Fruit fly (Drosophila melanogaster) whole organism, embryonic: ENCODE measurements around the gene CG4382.
A peak's percentile ranks its signal among the peaks of the same experiment; 100 is the strongest.

ENCODE experiments used
- Asciz ChIP-seq: fragments of 200-800 bp; sonication (Bioruptor generic); optimal IDR thresholded peaks from 2 replicates; lab custom pipeline; 2017; ENCODE audit warnings: missing biosample characterization, mild to moderate bottlenecking, missing genetic modification characterization, missing genetic modification reagents
- BtbVII ChIP-seq: fragments of 200-800 bp; sonication (Bioruptor generic); optimal IDR thresholded peaks from 3 replicates; lab custom pipeline; 2017; ENCODE audit warnings: missing biosample characterization, mild to moderate bottlenecking, missing genetic modification characterization
- CG10267 ChIP-seq: fragments of 200-800 bp; sonication (Bioruptor generic); optimal IDR thresholded peaks from 2 replicates; lab custom pipeline; 2018; ENCODE audit warnings: missing biosample characterization, mild to moderate bottlenecking, missing genetic modification characterization, moderate library complexity
- CG10543 ChIP-seq: fragments of 200-800 bp; sonication (Bioruptor generic); optimal IDR thresholded peaks from 3 replicates; lab custom pipeline; 2017; ENCODE audit warnings: missing biosample characterization, mild to moderate bottlenecking, missing genetic modification characterization, moderate library complexity
- CG10654 ChIP-seq: fragments of 200-800 bp; sonication (Bioruptor generic); optimal IDR thresholded peaks from 2 replicates; lab custom pipeline; 2016; ENCODE audit warnings: missing biosample characterization, missing genetic modification characterization
- CG11247 ChIP-seq: fragments of 200-800 bp; sonication (Bioruptor generic); IDR thresholded peaks from 2 replicates; pipeline ENCODE4 v1.3.6; 2022; ENCODE audit warnings: missing biosample characterization, missing genetic modification characterization
- CG11456 ChIP-seq: fragments of 200-800 bp; sonication (Bioruptor generic); IDR thresholded peaks from 3 replicates; pipeline ENCODE4 v1.3.6; 2022; ENCODE audit warnings: missing biosample characterization, missing genetic modification characterization
- CG13123 ChIP-seq: fragments of 200-800 bp; sonication (Bioruptor generic); optimal IDR thresholded peaks from 2 replicates; lab custom pipeline; 2016; ENCODE audit warnings: missing biosample characterization, missing genetic modification characterization
- CG14014 ChIP-seq: fragments of 200-800 bp; sonication (Bioruptor generic); IDR thresholded peaks from 2 replicates; pipeline ENCODE4 v1.3.6; 2022; ENCODE audit warnings: missing biosample characterization, missing genetic modification characterization
- CG17912 ChIP-seq: fragments of 200-800 bp; sonication (Bioruptor generic); optimal IDR thresholded peaks from 2 replicates; lab custom pipeline; 2018; ENCODE audit warnings: missing biosample characterization, mild to moderate bottlenecking, missing genetic modification characterization
- CG2120 ChIP-seq: fragments of 200-800 bp; sonication (Bioruptor generic); optimal IDR thresholded peaks from 3 replicates; lab custom pipeline; 2016; ENCODE audit warnings: missing biosample characterization, missing genetic modification characterization
- CG2129 ChIP-seq: fragments of 200-800 bp; sonication (Bioruptor generic); IDR thresholded peaks from 2 replicates; pipeline ENCODE4 v1.3.6; 2022; ENCODE audit warnings: missing biosample characterization, missing genetic modification characterization; ENCODE audit not compliant: partially characterized antibody
- CG2678 ChIP-seq: fragments of 200-800 bp; sonication (Bioruptor generic); optimal IDR thresholded peaks from 3 replicates; lab custom pipeline; 2019; ENCODE audit warnings: missing biosample characterization, mild to moderate bottlenecking, missing genetic modification characterization, moderate library complexity
- CG34224 ChIP-seq: fragments of 200-800 bp; sonication (Bioruptor generic); IDR thresholded peaks from 3 replicates; pipeline ENCODE4 v1.3.6; 2022; ENCODE audit warnings: missing biosample characterization, missing genetic modification characterization; ENCODE audit not compliant: partially characterized antibody
- CG4328 ChIP-seq: fragments of 200-800 bp; sonication (Bioruptor generic); optimal IDR thresholded peaks from 3 replicates; lab custom pipeline; 2017; ENCODE audit warnings: missing biosample characterization, missing genetic modification reagents, missing genetic modification characterization
- CG7556 ChIP-seq: fragments of 200-800 bp; sonication (Bioruptor generic); optimal IDR thresholded peaks from 2 replicates; lab custom pipeline; 2017; ENCODE audit warnings: missing biosample characterization, mild to moderate bottlenecking, missing genetic modification characterization
- Dad ChIP-seq: fragments of 200-800 bp; sonication (Bioruptor generic); optimal IDR thresholded peaks from 3 replicates; lab custom pipeline; 2016; ENCODE audit warnings: missing biosample characterization, missing genetic modification characterization
- Doc3 ChIP-seq: fragments of 200-800 bp; sonication (Bioruptor generic); IDR thresholded peaks from 3 replicates; pipeline ENCODE4 v1.3.6; 2022; ENCODE audit warnings: missing biosample characterization, missing genetic modification characterization; ENCODE audit not compliant: partially characterized antibody
- Drgx ChIP-seq: fragments of 200-800 bp; sonication (Bioruptor generic); IDR thresholded peaks from 2 replicates; pipeline ENCODE4 v1.3.6; 2022; ENCODE audit warnings: missing biosample characterization, missing genetic modification characterization
- Hmx ChIP-seq: fragments of 200-800 bp; sonication (Bioruptor generic); optimal IDR thresholded peaks from 2 replicates; lab custom pipeline; 2016; ENCODE audit warnings: missing biosample characterization, missing genetic modification characterization
- Hr78 ChIP-seq, 2 experiments: fragments of 200-800 bp in 1 of 2; fragments of >200 bp in 1 of 2; sonication (Bioruptor generic) in 1 of 2; optimal IDR thresholded peaks; 2 replicates each; lab custom pipeline; 2017 to 2019; ENCODE audit warnings: missing biosample characterization in 2 of 2, missing genetic modification characterization in 2 of 2, mild to moderate bottlenecking in 1 of 2, moderate library complexity in 1 of 2
- Mrtf ChIP-seq: fragments of 200-800 bp; sonication (Bioruptor generic); IDR thresholded peaks from 3 replicates; pipeline ENCODE4 v1.3.6; 2022; ENCODE audit warnings: missing biosample characterization, missing genetic modification characterization
- Rx ChIP-seq: fragments of 200-800 bp; sonication (Bioruptor generic); IDR thresholded peaks from 2 replicates; pipeline ENCODE4 v1.3.6; 2022; ENCODE audit warnings: missing biosample characterization, missing genetic modification characterization
- Sin3A ChIP-seq: fragments of >200 bp; optimal IDR thresholded peaks from 2 replicates; lab custom pipeline; 2018
- Usf ChIP-seq: fragments of 200-800 bp; sonication (Bioruptor generic); optimal IDR thresholded peaks from 2 replicates; lab custom pipeline; 2017; ENCODE audit warnings: missing genotype, missing biosample characterization, missing genetic modification characterization
- al ChIP-seq: fragments of 200-800 bp; sonication (Bioruptor generic); IDR thresholded peaks from 2 replicates; pipeline ENCODE4 v1.3.6; 2022; ENCODE audit warnings: missing biosample characterization, missing genetic modification characterization
- amos ChIP-seq: fragments of 200-800 bp; sonication (Bioruptor generic); IDR thresholded peaks from 2 replicates; pipeline ENCODE4 v1.3.6; 2022; ENCODE audit warnings: missing biosample characterization, missing genetic modification characterization; ENCODE audit not compliant: partially characterized antibody
- ara ChIP-seq: fragments of 200-800 bp; sonication (Bioruptor generic); IDR thresholded peaks from 2 replicates; pipeline ENCODE4 v1.3.6; 2022; ENCODE audit warnings: missing biosample characterization, missing genetic modification characterization
- chn ChIP-seq: fragments of 200-800 bp; sonication (Bioruptor generic); optimal IDR thresholded peaks from 2 replicates; lab custom pipeline; 2016; ENCODE audit warnings: missing biosample characterization, missing genetic modification characterization
- dati ChIP-seq: fragments of 200-800 bp; sonication (Bioruptor generic); IDR thresholded peaks from 2 replicates; pipeline ENCODE4 v1.3.6; 2022; ENCODE audit warnings: missing biosample characterization, missing genetic modification characterization
- dmrt11E ChIP-seq: fragments of 200-800 bp; sonication (Bioruptor generic); optimal IDR thresholded peaks from 3 replicates; lab custom pipeline; 2018; ENCODE audit warnings: missing biosample characterization, mild to moderate bottlenecking, missing genetic modification characterization, moderate library complexity
- emc ChIP-seq: fragments of 200-800 bp; sonication (Bioruptor generic); optimal IDR thresholded peaks from 2 replicates; lab custom pipeline; 2016; ENCODE audit warnings: missing biosample characterization, missing genetic modification characterization
- en ChIP-seq: fragments of 200-800 bp; sonication (Bioruptor generic); optimal IDR thresholded peaks from 2 replicates; lab custom pipeline; 2016; ENCODE audit warnings: missing biosample characterization, missing genetic modification characterization
- grau ChIP-seq: fragments of 200-800 bp; optimal IDR thresholded peaks from 3 replicates; lab custom pipeline; 2019; ENCODE audit warnings: missing biosample characterization, mild to moderate bottlenecking, missing genetic modification characterization, moderate library complexity
- gsb-n ChIP-seq: fragments of 200-800 bp; sonication (Bioruptor generic); optimal IDR thresholded peaks from 3 replicates; lab custom pipeline; 2018; ENCODE audit warnings: missing biosample characterization, mild to moderate bottlenecking, missing genetic modification characterization
- ham ChIP-seq: fragments of 200-800 bp; sonication (Bioruptor generic); IDR thresholded peaks from 2 replicates; pipeline ENCODE4 v1.3.6; 2022; ENCODE audit warnings: missing biosample characterization, missing genetic modification characterization
- hbn ChIP-seq: fragments of 200-800 bp; sonication (Bioruptor generic); IDR thresholded peaks from 2 replicates; pipeline ENCODE4 v1.3.6; 2022; ENCODE audit warnings: missing biosample characterization, missing genetic modification characterization; ENCODE audit not compliant: partially characterized antibody
- jing ChIP-seq: fragments of 200-800 bp; sonication (Bioruptor generic); optimal IDR thresholded peaks from 2 replicates; lab custom pipeline; 2018; ENCODE audit warnings: missing biosample characterization, mild to moderate bottlenecking, missing genetic modification characterization
- klu ChIP-seq: fragments of 200-800 bp; sonication (Bioruptor generic); IDR thresholded peaks from 2 replicates; pipeline ENCODE4 v1.3.6; 2022; ENCODE audit warnings: missing biosample characterization, missing genetic modification characterization
- pfk ChIP-seq: fragments of 200-800 bp; sonication (Bioruptor generic); optimal IDR thresholded peaks from 2 replicates; lab custom pipeline; 2018; ENCODE audit warnings: missing biosample characterization, mild to moderate bottlenecking, missing genetic modification characterization, moderate library complexity
- row ChIP-seq: fragments of 200-800 bp; sonication (Bioruptor generic); IDR thresholded peaks from 3 replicates; pipeline ENCODE4 v1.3.6; 2022; ENCODE audit warnings: missing biosample characterization, missing genetic modification characterization
- sc ChIP-seq, 3 experiments: fragments of >200 bp in 2 of 3; fragments of 200-800 bp in 1 of 3; sonication (Bioruptor generic) in 1 of 3; optimal IDR thresholded peaks; 2 replicates in 2 of 3; 3 replicates in 1 of 3; lab custom pipeline; 2017; ENCODE audit warnings: mild to moderate bottlenecking in 1 of 3, missing biosample characterization in 1 of 3, missing genetic modification characterization in 1 of 3, missing genetic modification reagents in 1 of 3
- sqz ChIP-seq: fragments of 200-800 bp; sonication (Bioruptor generic); optimal IDR thresholded peaks from 3 replicates; lab custom pipeline; 2018; ENCODE audit warnings: missing biosample characterization, mild to moderate bottlenecking, missing genetic modification characterization
- tap ChIP-seq: fragments of 200-800 bp; optimal IDR thresholded peaks from 3 replicates; lab custom pipeline; 2019; ENCODE audit warnings: missing biosample characterization, mild to moderate bottlenecking, missing genetic modification characterization, moderate library complexity
- vvl ChIP-seq: fragments of 200-800 bp; sonication (Bioruptor generic); IDR thresholded peaks from 2 replicates; pipeline ENCODE4 v1.3.6; 2022; ENCODE audit warnings: missing biosample characterization, missing genetic modification characterization
- wek ChIP-seq: fragments of 200-800 bp; sonication (Bioruptor generic); optimal IDR thresholded peaks from 3 replicates; lab custom pipeline; 2018; ENCODE audit warnings: missing biosample characterization, mild to moderate bottlenecking, missing genetic modification characterization, moderate library complexity
- wor ChIP-seq: fragments of 200-800 bp; sonication (Bioruptor generic); IDR thresholded peaks from 2 replicates; pipeline ENCODE4 v1.3.6; 2022; ENCODE audit warnings: missing biosample characterization, missing genetic modification characterization
- z ChIP-seq: fragments of 200-800 bp; sonication (Bioruptor generic); IDR thresholded peaks from 3 replicates; pipeline ENCODE4 v1.3.6; 2022; ENCODE audit warnings: missing biosample characterization, missing genetic modification characterization
- zen2 ChIP-seq: fragments of 200-800 bp; sonication (Bioruptor generic); IDR thresholded peaks from 3 replicates; pipeline ENCODE4 v1.3.6; 2022; ENCODE audit warnings: missing biosample characterization, missing genetic modification characterization; ENCODE audit not compliant: partially characterized antibody

Gene CG4382

DNA sequence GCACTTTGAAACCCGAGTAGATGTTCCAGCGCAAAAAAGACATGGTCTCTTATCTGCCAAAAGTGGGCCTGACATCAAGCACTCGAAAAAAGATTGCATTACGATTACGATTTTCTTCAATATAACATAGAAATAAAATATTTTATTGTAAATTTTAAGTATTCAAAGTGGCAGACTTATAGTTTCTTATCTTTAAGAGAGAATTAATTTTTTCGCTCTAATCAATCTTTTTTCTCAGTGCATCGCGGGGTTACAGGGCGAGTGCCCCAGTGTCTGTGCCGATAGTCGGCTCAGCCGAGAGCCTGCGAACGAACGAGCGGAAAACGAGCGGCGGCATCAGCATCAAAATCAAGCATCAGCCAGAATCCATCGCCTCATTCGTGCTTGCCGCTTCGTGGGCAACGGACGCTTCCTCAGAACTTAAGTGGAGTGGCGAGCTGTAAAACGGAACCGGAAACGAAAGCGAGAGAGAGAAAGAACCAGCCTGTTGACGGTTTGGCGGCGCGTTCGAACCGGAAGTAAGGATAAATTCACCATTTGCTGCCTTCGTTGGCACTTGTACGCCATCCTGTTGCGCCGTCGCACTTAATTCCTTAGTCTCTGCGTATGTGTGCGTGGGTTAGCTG is 33.3 kb upstream of the CG4382 start, which contains the start of gene Apoltp (continued):
- TF ChIP-seq row (GFP tag; lab: Robert Waterston, UW) (peak; percentile 86), CG13123 (GFP tag; lab: Kevin White, UChicago) (no peak), z (GFP tag; lab: Robert Waterston, UW) (no peak), Hmx (GFP tag; lab: Kevin White, UChicago) (no peak), pfk (GFP tag; lab: Kevin White, UChicago) (peak; percentile 15), gsb-n (tag; lab: Kevin White, UChicago) (peak; percentile 36), Usf (peak; percentile 4), amos (GFP tag; lab: Robert Waterston, UW) (no peak), CG34224 (GFP tag; lab: Robert Waterston, UW) (no peak), Dad (GFP tag; lab: Kevin White, UChicago) (no peak), CG7556 (peak; percentile 85), dmrt11E (peak; percentile 23), hbn (GFP tag; lab: Robert Waterston, UW) (no peak), Rx (GFP tag; lab: Robert Waterston, UW) (no peak), CG11456 (GFP tag; lab: Robert Waterston, UW) (peak; percentile 73), zen2 (no peak), Asciz (GFP tag; lab: Kevin White, UChicago) (peak; percentile 56), BtbVII (GFP tag; lab: Kevin White, UChicago) (peak; percentile 76), CG2678 (tag; lab: Kevin White, UChicago) (peak; percentile 86), al (GFP tag; lab: Robert Waterston, UW) (peak; percentile 43; the same call in 1 of the 2 replicates), ham (GFP tag; lab: Robert Waterston, UW) (no peak), vvl (peak; percentile 85), CG4328 (peak; percentile 17), Mrtf (GFP tag; lab: Robert Waterston, UW) (peak; percentile 17; the same call in 1 of the 3 replicates), tap (tag; lab: Kevin White, UChicago) (peak; percentile 56), CG10543 (peak; percentile 38), CG17912 (GFP tag; lab: Kevin White, UChicago) (no peak), CG10267 (tag; lab: Kevin White, UChicago) (peak; percentile 63), Sin3A (lab: Kevin White, UChicago) (no peak), en (GFP tag; lab: Kevin White, UChicago) (no peak), CG10654 (peak; percentile 37), Doc3 (no peak), wor (GFP tag; lab: Robert Waterston, UW) (no peak), sqz (no peak), Hr78 (GFP tag; optimal IDR thresholded peaks at IDR 0.05; lab: Kevin White, UChicago) (peak in 1 of 2 experiments; percentile 63), Drgx (GFP tag; lab: Robert Waterston, UW) (peak; percentile 80), grau (peak; percentile 72), wek (GFP tag; lab: Kevin White, UChicago) (no peak), CG14014 (GFP tag; lab: Robert Waterston, UW) (peak; percentile 72; the same call in 1 of the 2 replicates), emc (no peak), chn (GFP tag; lab: Kevin White, UChicago) (no peak), jing (GFP tag; lab: Kevin White, UChicago) (no peak), CG2129 (GFP tag; lab: Robert Waterston, UW) (no peak), klu (GFP tag; lab: Robert Waterston, UW) (0 out of 2 replicates have a peak, but pooled peaks have one; percentile 35), CG2120 (GFP tag; lab: Kevin White, UChicago) (peak; percentile 66), CG11247 (GFP tag; lab: Robert Waterston, UW) (peak; percentile 66), sc (optimal IDR thresholded peaks at IDR 0.05; lab: Kevin White, UChicago) (no peak), sc (GFP tag; optimal IDR thresholded peaks at IDR 0.05; lab: Kevin White, UChicago) (no peak), ara (0 out of 2 replicates have a peak, but pooled peaks have one; percentile 63), dati (GFP tag; lab: Robert Waterston, UW) (no peak)
